Worm (Caenorhabditis elegans) whole organism, late embryonic: Measurements from ENCODE around the gene Y44A6D.5.
A peak's percentile ranks its signal among the peaks of the same experiment; 100 is the strongest.

Experiments
- C08G9.2 ChIP-seq: sonication (generic microtip); optimal IDR thresholded peaks from 2 replicates; lab custom pipeline; 2016; ENCODE audit warnings: mild to moderate bottlenecking, missing genetic modification characterization, moderate library complexity, missing compliant biosample characterization
- C38D4.7 ChIP-seq: fragments of 200-800 bp; sonication (Bioruptor generic); optimal IDR thresholded peaks from 2 replicates; lab custom pipeline; 2018; ENCODE audit warnings: mild to moderate bottlenecking, missing genetic modification characterization, moderate library complexity, missing compliant biosample characterization
- K02D7.2 ChIP-seq: sonication (generic microtip); optimal IDR thresholded peaks from 2 replicates; lab custom pipeline; 2017; ENCODE audit warnings: mild to moderate bottlenecking, missing genetic modification characterization, missing compliant biosample characterization
- K09A11.1 ChIP-seq: sonication (generic microtip); optimal IDR thresholded peaks from 2 replicates; lab custom pipeline; 2017; ENCODE audit warnings: antibody characterized with exemption, mild to moderate bottlenecking, missing genetic modification characterization, missing compliant biosample characterization; ENCODE audit not compliant: insufficient read depth
- T23F11.4 ChIP-seq: fragments of 200-800 bp; sonication (Bioruptor generic); optimal IDR thresholded peaks from 2 replicates; lab custom pipeline; 2018; ENCODE audit warnings: mild to moderate bottlenecking, missing genetic modification characterization, missing compliant biosample characterization
- Y22D7AL.16 ChIP-seq: sonication (generic microtip); optimal IDR thresholded peaks from 2 replicates; lab custom pipeline; 2016; ENCODE audit warnings: missing genetic modification characterization, missing compliant biosample characterization
- ceh-18 ChIP-seq: sonication (generic microtip); optimal IDR thresholded peaks from 2 replicates; lab custom pipeline; 2016; ENCODE audit warnings: missing genetic modification characterization, missing compliant biosample characterization
- ceh-22 ChIP-seq: sonication (generic microtip); optimal IDR thresholded peaks from 2 replicates; lab custom pipeline; 2017; ENCODE audit warnings: missing biosample characterization, missing genetic modification characterization
- ceh-30 ChIP-seq: fragments of 150-350 bp; optimal IDR thresholded peaks from 2 replicates; lab custom pipeline; 2014; ENCODE audit warnings: missing biosample characterization, missing genetic modification characterization
- ceh-31 ChIP-seq: sonication (generic microtip); optimal IDR thresholded peaks from 2 replicates; lab custom pipeline; 2016; ENCODE audit warnings: missing genetic modification characterization, missing compliant biosample characterization
- ceh-34 ChIP-seq: sonication (generic microtip); optimal IDR thresholded peaks from 2 replicates; lab custom pipeline; 2016; ENCODE audit warnings: mild to moderate bottlenecking, missing genetic modification characterization, missing compliant biosample characterization
- ceh-45 ChIP-seq: fragments of 200-800 bp; sonication (Bioruptor generic); IDR thresholded peaks from 2 replicates; pipeline ENCODE4 v1.3.6; 2022; ENCODE audit warnings: missing genetic modification reagents, missing genetic modification characterization, missing compliant biosample characterization
- ceh-48 ChIP-seq: sonication (generic microtip); optimal IDR thresholded peaks from 2 replicates; lab custom pipeline; 2016; ENCODE audit warnings: missing genetic modification characterization, inconsistent platforms, missing compliant biosample characterization
- ceh-6 ChIP-seq: fragments of 200-800 bp; sonication (Bioruptor generic); optimal IDR thresholded peaks from 2 replicates; lab custom pipeline; 2018; ENCODE audit warnings: mild to moderate bottlenecking, missing genetic modification characterization, missing compliant biosample characterization
- che-1 ChIP-seq: sonication (generic microtip); optimal IDR thresholded peaks from 2 replicates; lab custom pipeline; 2016; ENCODE audit warnings: mild to moderate bottlenecking, missing genetic modification characterization, missing compliant biosample characterization
- dve-1 ChIP-seq: sonication (generic microtip); optimal IDR thresholded peaks from 2 replicates; lab custom pipeline; 2017; ENCODE audit warnings: antibody characterized with exemption, mild to moderate bottlenecking, missing genetic modification characterization, missing compliant biosample characterization
- elt-2 ChIP-seq: sonication (generic microtip); optimal IDR thresholded peaks from 2 replicates; lab custom pipeline; 2016; ENCODE audit warnings: missing genetic modification reagents, missing genetic modification characterization, missing compliant biosample characterization
- elt-4 ChIP-seq: sonication (generic microtip); optimal IDR thresholded peaks from 2 replicates; lab custom pipeline; 2016; ENCODE audit warnings: missing genetic modification characterization, missing compliant biosample characterization
- ets-4 ChIP-seq: sonication (generic microtip); optimal IDR thresholded peaks from 2 replicates; lab custom pipeline; 2016; ENCODE audit warnings: missing genetic modification characterization, missing compliant biosample characterization
- eyg-1 ChIP-seq: sonication (generic microtip); optimal IDR thresholded peaks from 2 replicates; lab custom pipeline; 2016; ENCODE audit warnings: missing genotype, missing genetic modification characterization, missing compliant biosample characterization
- fkh-10 ChIP-seq: fragments of 150-350 bp; optimal IDR thresholded peaks from 2 replicates; lab custom pipeline; 2014; ENCODE audit warnings: missing biosample characterization, missing genetic modification reagents, missing genetic modification characterization
- fkh-6 ChIP-seq: sonication (generic microtip); optimal IDR thresholded peaks from 2 replicates; lab custom pipeline; 2016; ENCODE audit warnings: missing genetic modification characterization, missing compliant biosample characterization
- hlh-30 ChIP-seq: sonication (generic microtip); optimal IDR thresholded peaks from 2 replicates; lab custom pipeline; 2017; ENCODE audit warnings: antibody characterized with exemption, missing genetic modification characterization, missing compliant biosample characterization; ENCODE audit not compliant: insufficient read depth
- madf-2 ChIP-seq: sonication (generic microtip); optimal IDR thresholded peaks from 2 replicates; lab custom pipeline; 2017; ENCODE audit warnings: missing genetic modification characterization, missing compliant biosample characterization
- mec-3 ChIP-seq: sonication (generic microtip); optimal IDR thresholded peaks from 2 replicates; lab custom pipeline; 2016; ENCODE audit warnings: borderline replicate concordance, missing genetic modification characterization, missing compliant biosample characterization
- nfya-1 ChIP-seq: sonication (generic microtip); optimal IDR thresholded peaks from 2 replicates; lab custom pipeline; 2017; ENCODE audit warnings: missing genetic modification characterization, mild to moderate bottlenecking, missing compliant biosample characterization, antibody characterized with exemption, moderate library complexity
- nhr-232 ChIP-seq: sonication (generic microtip); optimal IDR thresholded peaks from 2 replicates; lab custom pipeline; 2016; ENCODE audit warnings: missing genetic modification characterization, missing compliant biosample characterization
- npax-4 ChIP-seq: sonication (generic microtip); optimal IDR thresholded peaks from 2 replicates; lab custom pipeline; 2016; ENCODE audit warnings: missing genetic modification characterization, missing compliant biosample characterization
- odd-2 ChIP-seq: sonication (generic microtip); optimal IDR thresholded peaks from 2 replicates; lab custom pipeline; 2017; ENCODE audit warnings: antibody characterized with exemption, mild to moderate bottlenecking, missing genetic modification characterization, missing compliant biosample characterization
- pat-9 ChIP-seq: fragments of 200-800 bp; sonication (Bioruptor generic); optimal IDR thresholded peaks from 2 replicates; lab custom pipeline; 2018; ENCODE audit warnings: mild to moderate bottlenecking, missing genetic modification characterization, moderate library complexity, missing compliant biosample characterization
- pax-1 ChIP-seq: fragments of 150-350 bp; optimal IDR thresholded peaks from 2 replicates; lab custom pipeline; 2014; ENCODE audit warnings: missing biosample characterization, missing genetic modification characterization
- pha-4 ChIP-seq: fragments of 150-350 bp; optimal IDR thresholded peaks from 2 replicates; lab custom pipeline; 2018; ENCODE audit warnings: missing biosample characterization, missing genetic modification reagents, missing genetic modification characterization
- pqm-1 ChIP-seq: sonication (generic microtip); optimal IDR thresholded peaks from 2 replicates; lab custom pipeline; 2016; ENCODE audit warnings: missing genetic modification characterization, missing compliant biosample characterization
- pros-1 ChIP-seq: fragments of 150-350 bp; optimal IDR thresholded peaks from 2 replicates; lab custom pipeline; 2014; ENCODE audit warnings: missing biosample characterization, missing genetic modification reagents, missing genetic modification characterization
- ref-2 ChIP-seq: sonication (generic microtip); optimal IDR thresholded peaks from 2 replicates; lab custom pipeline; 2016; ENCODE audit warnings: missing genetic modification characterization, missing compliant biosample characterization
- rnt-1 ChIP-seq: sonication (generic microtip); optimal IDR thresholded peaks from 2 replicates; lab custom pipeline; 2016; ENCODE audit warnings: missing genetic modification characterization, missing compliant biosample characterization
- sox-2 ChIP-seq: fragments of 200-800 bp; sonication (Bioruptor generic); IDR thresholded peaks from 2 replicates; pipeline ENCODE4 v1.3.6; 2022; ENCODE audit warnings: missing genetic modification reagents, missing genetic modification characterization, missing compliant biosample characterization
- syd-9 ChIP-seq: sonication (generic microtip); optimal IDR thresholded peaks from 2 replicates; lab custom pipeline; 2016; ENCODE audit warnings: mild to moderate bottlenecking, missing genetic modification characterization, moderate library complexity, missing compliant biosample characterization
- tbx-2 ChIP-seq: sonication (generic microtip); optimal IDR thresholded peaks from 2 replicates; lab custom pipeline; 2016; ENCODE audit warnings: missing genetic modification characterization, missing compliant biosample characterization
- unc-3 ChIP-seq, 2 experiments: fragments of 200-800 bp in 1 of 2; sonication (Bioruptor generic) in 1 of 2; sonication (generic microtip) in 1 of 2; conservative IDR thresholded peaks in 1 of 2; optimal IDR thresholded peaks in 1 of 2; 2 replicates each; pipeline versions ENCODE4 v1.3.6 to Lab custom; 2016 to 2022; ENCODE audit warnings: missing compliant biosample characterization in 2 of 2, missing genetic modification characterization in 2 of 2, missing genetic modification reagents in 1 of 2
- unc-42 ChIP-seq: sonication (generic microtip); optimal IDR thresholded peaks from 2 replicates; lab custom pipeline; 2016; ENCODE audit warnings: missing genotype, missing genetic modification characterization, missing compliant biosample characterization
- unc-55 ChIP-seq: sonication (generic microtip); optimal IDR thresholded peaks from 2 replicates; lab custom pipeline; 2017; ENCODE audit warnings: missing biosample characterization, missing genetic modification reagents, missing genetic modification characterization

Y44A6D.5 gene

ce11 chrV:20814424-20814823 is 11.6 kb upstream of the Y44A6D.5 start, which contains the start of gene Y44A6D.7:
Y44A6D.7 (plus strand) TSS chrV:20814724.
- TF ChIP-seq ceh-30 (tag; lab: Kevin White, UChicago) (no peak), elt-4 (no peak), fkh-6 (tag; lab: Kevin White, UChicago) (no peak), ref-2 (tag; lab: Kevin White, UChicago) (no peak), nhr-232 (tag; lab: Kevin White, UChicago) (no peak), hlh-30 (tag; lab: Kevin White, UChicago) (no peak)

ce11 chrV:20813646-20814045 is 10.8 kb upstream of the Y44A6D.5 start:
- no peak for TF ChIP-seq unc-55 (GFP tag; lab: Kevin White, UChicago)
- TF ChIP-seq unc-42: peak; percentile 18
- TF ChIP-seq, all 69 proteins: peak for 1

ce11 chrV:20807038-20807437 is 4.2 kb upstream of the Y44A6D.5 start, which contains the start of gene Y44A6D.6:
Y44A6D.6 (plus strand) TSS chrV:20807338.
- TF ChIP-seq ref-2 (tag; lab: Kevin White, UChicago) (no peak), elt-2 (tag; lab: Kevin White, UChicago) (no peak), pha-4 (tag; lab: Kevin White, UChicago) (no peak), che-1 (no peak), sox-2 (GFP tag; lab: Robert Waterston, UW) (no peak), unc-42 (no peak), mec-3 (tag; lab: Kevin White, UChicago) (no peak), ceh-22 (tag; lab: Kevin White, UChicago) (no peak), eyg-1 (tag; lab: Kevin White, UChicago) (no peak)
- TF ChIP-seq, all 69 proteins: peak for 0

ce11 chrV:20797918-20798317 is 4.9 kb downstream of the Y44A6D.5 start, which contains the start of gene sdf-9:
sdf-9 (plus strand) TSS chrV:20798218.
- TF ChIP-seq ceh-30 (tag; lab: Kevin White, UChicago) (no peak), Y22D7AL.16 (no peak), ceh-31 (tag; lab: Kevin White, UChicago) (no peak), pqm-1 (no peak), npax-4 (tag; lab: Kevin White, UChicago) (no peak), pax-1 (tag; lab: Kevin White, UChicago) (no peak), elt-2 (tag; lab: Kevin White, UChicago) (no peak), madf-2 (no peak), odd-2 (tag; lab: Kevin White, UChicago) (no peak), mec-3 (tag; lab: Kevin White, UChicago) (no peak), C08G9.2 (tag; lab: Kevin White, UChicago) (no peak), K02D7.2 (tag; lab: Kevin White, UChicago) (no peak), pros-1 (no peak), unc-3 (GFP tag; conservative IDR thresholded peaks at IDR 0.05; lab: Robert Waterston, UW) (no peak), unc-3 (tag; optimal IDR thresholded peaks at IDR 0.05; lab: Kevin White, UChicago) (no peak), fkh-10 (GFP tag; lab: Kevin White, UChicago) (no peak), ceh-45 (GFP tag; lab: Robert Waterston, UW) (no peak), ets-4 (no peak), dve-1 (tag; lab: Kevin White, UChicago) (no peak), sox-2 (GFP tag; lab: Robert Waterston, UW) (no peak), K09A11.1 (no peak)

ce11 chrV:20793761-20794160 is 9.0 kb downstream of the Y44A6D.5 start:
- TF ChIP-seq pha-4 (tag; lab: Kevin White, UChicago): no peak
- peak; percentile 17 for TF ChIP-seq nfya-1 (tag; lab: Kevin White, UChicago)
- TF ChIP-seq C38D4.7 (GFP tag; lab: Kevin White, UChicago): no peak
- TF ChIP-seq ceh-48 (tag; lab: Kevin White, UChicago): no peak
- TF ChIP-seq rnt-1 (tag; lab: Kevin White, UChicago): peak; percentile 62
- TF ChIP-seq elt-4: no peak
- no peak for TF ChIP-seq tbx-2 (tag; lab: Kevin White, UChicago)
- TF ChIP-seq syd-9 (tag; lab: Kevin White, UChicago): peak; percentile 29
- no peak for TF ChIP-seq pqm-1
- TF ChIP-seq ceh-34 (tag; lab: Kevin White, UChicago): peak; percentile 29
- no peak for TF ChIP-seq K02D7.2 (tag; lab: Kevin White, UChicago)
- TF ChIP-seq pat-9: peak; percentile 45
- no peak for TF ChIP-seq ceh-6 (GFP tag; lab: Kevin White, UChicago)
- peak; percentile 92 for TF ChIP-seq ceh-18
- TF ChIP-seq T23F11.4 (GFP tag; lab: Kevin White, UChicago): no peak
- no peak for TF ChIP-seq che-1
